2 fruit fly cellular contexts compared by ENCODE assay signal in genomic region chr3R:31310883-31311397, dm6.
TF ChIP-seq lines count a peak whose summit lies in the region.

Gene CG34347 (plus strand): TSS chr3R:31311157.

TF ChIP-seq in whole organism, embryonic, 481 proteins besides CTCF, POLR2A, EP300 and RAD21 (continued from another document and continues in another):
- TF ChIP-seq zen2 (GFP tag; IDR thresholded peaks at IDR 0.05; lab: Robert Waterston, UW; ENCODE audit: partially characterized antibody) (peak; percentile 69; the same call in 2 of the 3 replicates), mirr (GFP tag; optimal IDR thresholded peaks at IDR 0.05; lab: Kevin White, UChicago) (peak; percentile 38), Lim3 (GFP tag; IDR thresholded peaks at IDR 0.05; lab: Robert Waterston, UW) (no peak), prd (optimal IDR thresholded peaks at IDR 0.05; lab: Kevin White, UChicago) (no peak), prd (GFP tag; IDR thresholded peaks at IDR 0.05; lab: Robert Waterston, UW) (0 out of 3 replicates have a peak, but pooled peaks have one; percentile 9), ssp (GFP tag; IDR thresholded peaks at IDR 0.05; lab: Robert Waterston, UW) (no peak), NK7.1 (GFP tag; optimal IDR thresholded peaks at IDR 0.05; lab: Kevin White, UChicago) (no peak), sr (GFP tag; IDR thresholded peaks at IDR 0.05; lab: Robert Waterston, UW) (no peak), CG3995 (GFP tag; optimal IDR thresholded peaks at IDR 0.05; lab: Kevin White, UChicago) (no peak), esg (GFP tag; conservative IDR thresholded peaks at IDR 0.05; lab: Robert Waterston, UW) (no peak), sna (GFP tag; IDR thresholded peaks at IDR 0.05; lab: Robert Waterston, UW; ENCODE audit: partially characterized antibody) (no peak), Trl (optimal IDR thresholded peaks at IDR 0.05; lab: Kevin White, UChicago) (peak; percentile 74 to 81), Trl (GFP tag; optimal IDR thresholded peaks at IDR 0.05; lab: Kevin White, UChicago) (peak; percentile 6), nom (GFP tag; optimal IDR thresholded peaks at IDR 0.05; lab: Kevin White, UChicago) (peak; percentile 41), dimm (GFP tag; IDR thresholded peaks at IDR 0.05; lab: Robert Waterston, UW) (no peak), CG1603 (tag; optimal IDR thresholded peaks at IDR 0.05; lab: Kevin White, UChicago) (no peak), kay (GFP tag; optimal IDR thresholded peaks at IDR 0.05; lab: Kevin White, UChicago) (no peak), BtbVII (GFP tag; optimal IDR thresholded peaks at IDR 0.05; lab: Kevin White, UChicago) (no peak), CG7963 (GFP tag; IDR thresholded peaks at IDR 0.05; lab: Robert Waterston, UW; ENCODE audit: partially characterized antibody) (no peak), hth (optimal IDR thresholded peaks at IDR 0.05; lab: Kevin White, UChicago) (no peak), Sry-β (GFP tag; optimal IDR thresholded peaks at IDR 0.05; lab: Kevin White, UChicago) (no peak), so (GFP tag; IDR thresholded peaks at IDR 0.05; lab: Robert Waterston, UW) (no peak), Taf1 (GFP tag; IDR thresholded peaks at IDR 0.05; lab: Robert Waterston, UW) (no peak), CG17802 (tag; optimal IDR thresholded peaks at IDR 0.05; lab: Kevin White, UChicago) (no peak), oc (tag; optimal IDR thresholded peaks at IDR 0.05; lab: Kevin White, UChicago) (peak; percentile 42), Opbp (GFP tag; IDR thresholded peaks at IDR 0.05; lab: Robert Waterston, UW; ENCODE audit: partially characterized antibody) (peak; percentile 56; the same call in 1 of the 3 replicates), her (GFP tag; optimal IDR thresholded peaks at IDR 0.05; lab: Kevin White, UChicago) (no peak), rib (GFP tag; IDR thresholded peaks at IDR 0.05; lab: Robert Waterston, UW) (no peak), CG14014 (GFP tag; IDR thresholded peaks at IDR 0.05; lab: Robert Waterston, UW) (peak; percentile 35; the same call in 1 of the 2 replicates), NFAT (GFP tag; IDR thresholded peaks at IDR 0.05; lab: Robert Waterston, UW) (peak; percentile 42; the same call in 1 of the 2 replicates), Chrac-16 (GFP tag; optimal IDR thresholded peaks at IDR 0.05; lab: Kevin White, UChicago) (no peak), gsb (GFP tag; IDR thresholded peaks at IDR 0.05; lab: Robert Waterston, UW) (0 out of 2 replicates have a peak, but pooled peaks have one; percentile 18), slbo (GFP tag; IDR thresholded peaks at IDR 0.05; lab: Robert Waterston, UW) (0 out of 2 replicates have a peak, but pooled peaks have one; percentile 34), CG17568 (GFP tag; optimal IDR thresholded peaks at IDR 0.05; lab: Kevin White, UChicago) (no peak), CG7745 (tag; optimal IDR thresholded peaks at IDR 0.05; lab: Kevin White, UChicago) (no peak), CG6254 (GFP tag; optimal IDR thresholded peaks at IDR 0.05; lab: Kevin White, UChicago) (no peak), Dref (GFP tag; IDR thresholded peaks at IDR 0.05; lab: Robert Waterston, UW) (0 out of 2 replicates have a peak, but pooled peaks have one; percentile 10), ara (GFP tag; IDR thresholded peaks at IDR 0.05; lab: Robert Waterston, UW) (peak; percentile 19; the same call in 1 of the 2 replicates), CG42726 (GFP tag; IDR thresholded peaks at IDR 0.05; lab: Robert Waterston, UW; ENCODE audit: partially characterized antibody) (peak; percentile 82), lmd (GFP tag; IDR thresholded peaks at IDR 0.05; lab: Robert Waterston, UW) (no peak), CG2889 (GFP tag; IDR thresholded peaks at IDR 0.05; lab: Robert Waterston, UW) (0 out of 3 replicates have a peak, but pooled peaks have one; percentile 5), repo (GFP tag; optimal IDR thresholded peaks at IDR 0.05; lab: Kevin White, UChicago) (no peak), CG3726 (GFP tag; IDR thresholded peaks at IDR 0.05; lab: Robert Waterston, UW) (no peak), CG31441 (GFP tag; IDR thresholded peaks at IDR 0.05; lab: Robert Waterston, UW) (no peak), CG3163 (GFP tag; optimal IDR thresholded peaks at IDR 0.05; lab: Kevin White, UChicago) (no peak), slou (GFP tag; optimal IDR thresholded peaks at IDR 0.05; lab: Kevin White, UChicago) (no peak), dm (GFP tag; optimal IDR thresholded peaks at IDR 0.05; lab: Kevin White, UChicago) (peak; percentile 48), ind (GFP tag; optimal IDR thresholded peaks at IDR 0.05; lab: Kevin White, UChicago) (no peak), CG10565 (GFP tag; optimal IDR thresholded peaks at IDR 0.05; lab: Kevin White, UChicago) (no peak), chinmo (GFP tag; IDR thresholded peaks at IDR 0.05; lab: Robert Waterston, UW; ENCODE audit: partially characterized antibody) (peak; percentile 59; the same call in 1 of the 4 replicates), CG14050 (GFP tag; IDR thresholded peaks at IDR 0.05; lab: Robert Waterston, UW) (no peak), gce (GFP tag; IDR thresholded peaks at IDR 0.05; lab: Robert Waterston, UW) (peak; percentile 77; the same call in 1 of the 3 replicates), tna (GFP tag; IDR thresholded peaks at IDR 0.05; lab: Robert Waterston, UW; ENCODE audit: partially characterized antibody) (peak; percentile 31; the same call in 1 of the 2 replicates), CG9727 (GFP tag; optimal IDR thresholded peaks at IDR 0.05; lab: Kevin White, UChicago) (no peak), HmgZ (tag; optimal IDR thresholded peaks at IDR 0.05; lab: Kevin White, UChicago) (peak; percentile 12), HLH54F (GFP tag; optimal IDR thresholded peaks at IDR 0.05; lab: Kevin White, UChicago) (no peak), gem (tag; optimal IDR thresholded peaks at IDR 0.05; lab: Kevin White, UChicago) (no peak), CG12769 (tag; optimal IDR thresholded peaks at IDR 0.05; lab: Kevin White, UChicago) (peak; percentile 43), lab (GFP tag; optimal IDR thresholded peaks at IDR 0.05; lab: Kevin White, UChicago) (peak; percentile 64), Lpt (GFP tag; optimal IDR thresholded peaks at IDR 0.05; lab: Kevin White, UChicago) (no peak), ken (GFP tag; IDR thresholded peaks at IDR 0.05; lab: Robert Waterston, UW) (0 out of 3 replicates have a peak, but pooled peaks have one; percentile 45), sc (optimal IDR thresholded peaks at IDR 0.05; lab: Kevin White, UChicago) (no peak), sc (GFP tag; optimal IDR thresholded peaks at IDR 0.05; lab: Kevin White, UChicago) (no peak), CG15514 (GFP tag; optimal IDR thresholded peaks at IDR 0.05; lab: Kevin White, UChicago) (peak; percentile 28)

TF ChIP-seq in whole organism, prepupa, 60 proteins besides CTCF, POLR2A, EP300 and RAD21 (continued from another document):
- TF ChIP-seq CG34406 (GFP tag; optimal IDR thresholded peaks at IDR 0.05; lab: Kevin White, UChicago) = no peak
- TF ChIP-seq fd59A (GFP tag; optimal IDR thresholded peaks at IDR 0.05; lab: Kevin White, UChicago) = no peak
- TF ChIP-seq CG8319 (GFP tag; optimal IDR thresholded peaks at IDR 0.05; lab: Kevin White, UChicago) = no peak
- peak; percentile 49 for TF ChIP-seq CG3919 (GFP tag; optimal IDR thresholded peaks at IDR 0.05; lab: Kevin White, UChicago)
- no peak for TF ChIP-seq CG8632 (GFP tag; optimal IDR thresholded peaks at IDR 0.05; lab: Kevin White, UChicago)
- TF ChIP-seq Sox102F (GFP tag; optimal IDR thresholded peaks at IDR 0.05; lab: Kevin White, UChicago) = peak; percentile 38
- TF ChIP-seq Hr39 (GFP tag; optimal IDR thresholded peaks at IDR 0.05; lab: Kevin White, UChicago) = no peak
- no peak for TF ChIP-seq CG10631 (GFP tag; optimal IDR thresholded peaks at IDR 0.05; lab: Kevin White, UChicago)
- TF ChIP-seq Hr4 (GFP tag; optimal IDR thresholded peaks at IDR 0.05; lab: Kevin White, UChicago) = no peak
- TF ChIP-seq vri (GFP tag; optimal IDR thresholded peaks at IDR 0.05; lab: Kevin White, UChicago) = peak; percentile 40
- no peak for TF ChIP-seq Lpt (GFP tag; optimal IDR thresholded peaks at IDR 0.05; lab: Kevin White, UChicago)
- peak; percentile 68 for TF ChIP-seq eg (GFP tag; IDR thresholded peaks at IDR 0.05; lab: Robert Waterston, UW)
- TF ChIP-seq svp (GFP tag; lab: Kevin White, UChicago) = peak; percentile 68
- TF ChIP-seq fd85E (GFP tag; optimal IDR thresholded peaks at IDR 0.05; lab: Kevin White, UChicago) = no peak
- TF ChIP-seq CG6163 (GFP tag; IDR thresholded peaks at IDR 0.05; lab: Robert Waterston, UW) = peak; percentile 62; the same call in 1 of the 3 replicates
- no peak for TF ChIP-seq Met (GFP tag; optimal IDR thresholded peaks at IDR 0.05; lab: Kevin White, UChicago)
- TF ChIP-seq CG10669 (GFP tag; optimal IDR thresholded peaks at IDR 0.05; lab: Kevin White, UChicago) = no peak
- no peak for TF ChIP-seq Ets21C (GFP tag; optimal IDR thresholded peaks at IDR 0.05; lab: Kevin White, UChicago)
- TF ChIP-seq CG9139 (GFP tag; optimal IDR thresholded peaks at IDR 0.05; lab: Kevin White, UChicago) = peak; percentile 43
- TF ChIP-seq CG6276 (GFP tag; optimal IDR thresholded peaks at IDR 0.05; lab: Kevin White, UChicago) = no peak
- TF ChIP-seq Ets96B (tag; optimal IDR thresholded peaks at IDR 0.05; lab: Kevin White, UChicago) = no peak
- peak; percentile 3 for TF ChIP-seq pdm3 (GFP tag; optimal IDR thresholded peaks at IDR 0.05; lab: Kevin White, UChicago)
- TF ChIP-seq topi (GFP tag; optimal IDR thresholded peaks at IDR 0.05; lab: Kevin White, UChicago) = no peak
- no peak for TF ChIP-seq achi (GFP tag; optimal IDR thresholded peaks at IDR 0.05; lab: Kevin White, UChicago)
- TF ChIP-seq CG6792 (GFP tag; optimal IDR thresholded peaks at IDR 0.05; lab: Kevin White, UChicago) = no peak
- TF ChIP-seq acj6 (GFP tag; optimal IDR thresholded peaks at IDR 0.05; lab: Kevin White, UChicago) = no peak
- TF ChIP-seq CG6808 (GFP tag; optimal IDR thresholded peaks at IDR 0.05; lab: Kevin White, UChicago) = no peak
- TF ChIP-seq CG32006 (GFP tag; optimal IDR thresholded peaks at IDR 0.05; lab: Kevin White, UChicago) = no peak
- TF ChIP-seq Hr38 (GFP tag; optimal IDR thresholded peaks at IDR 0.05; lab: Kevin White, UChicago) = no peak
- TF ChIP-seq CG1621 (tag; optimal IDR thresholded peaks at IDR 0.05; lab: Kevin White, UChicago) = peak; percentile 75
- TF ChIP-seq Blimp-1 (GFP tag; optimal IDR thresholded peaks at IDR 0.05; lab: Kevin White, UChicago) = no peak
- TF ChIP-seq esn (GFP tag; optimal IDR thresholded peaks at IDR 0.05; lab: Kevin White, UChicago) = peak; percentile 21
- TF ChIP-seq net (GFP tag; optimal IDR thresholded peaks at IDR 0.05; lab: Kevin White, UChicago) = peak; percentile 35
- TF ChIP-seq Sox14 (GFP tag; optimal IDR thresholded peaks at IDR 0.05; lab: Kevin White, UChicago) = no peak
- no peak for TF ChIP-seq dac (GFP tag; optimal IDR thresholded peaks at IDR 0.05; lab: Kevin White, UChicago)
- TF ChIP-seq fkh (GFP tag; optimal IDR thresholded peaks at IDR 0.05; lab: Kevin White, UChicago) = no peak
- no peak for TF ChIP-seq Smox (GFP tag; optimal IDR thresholded peaks at IDR 0.05; lab: Kevin White, UChicago)
- no peak for TF ChIP-seq CG31627 (GFP tag; optimal IDR thresholded peaks at IDR 0.05; lab: Kevin White, UChicago)
